Fruit fly (Drosophila melanogaster) whole organism, embryonic: ENCODE data around the gene RpL21.

Experiments
- Asciz ChIP-seq: fragments of 200-800 bp; sonication (Bioruptor generic); optimal IDR thresholded peaks from 2 replicates; lab custom pipeline; 2017; ENCODE audit warnings: missing biosample characterization, mild to moderate bottlenecking, missing genetic modification characterization, missing genetic modification reagents
- Blimp-1 ChIP-seq: fragments of 200-800 bp; sonication (Bioruptor generic); optimal IDR thresholded peaks from 3 replicates; lab custom pipeline; 2018; ENCODE audit warnings: missing biosample characterization, missing genetic modification characterization, mild to moderate bottlenecking, moderate library complexity, missing genetic modification reagents
- CG1024 ChIP-seq: fragments of 200-800 bp; sonication (Bioruptor generic); IDR thresholded peaks from 2 replicates; pipeline ENCODE4 v1.3.6; 2022; ENCODE audit warnings: missing biosample characterization, missing genetic modification characterization
- CG10431 ChIP-seq: fragments of 200-800 bp; sonication (Bioruptor generic); optimal IDR thresholded peaks from 3 replicates; lab custom pipeline; 2018; ENCODE audit warnings: missing biosample characterization, mild to moderate bottlenecking, missing genetic modification characterization
- CG11723 ChIP-seq: fragments of 200-800 bp; sonication (Bioruptor generic); optimal IDR thresholded peaks from 2 replicates; lab custom pipeline; 2017; ENCODE audit warnings: missing biosample characterization, mild to moderate bottlenecking, missing genetic modification characterization
- CG13624 ChIP-seq: fragments of 200-800 bp; sonication (Bioruptor generic); optimal IDR thresholded peaks from 2 replicates; lab custom pipeline; 2016; ENCODE audit warnings: missing biosample characterization, missing genetic modification characterization
- CG14710 ChIP-seq: fragments of 200-800 bp; sonication (Bioruptor generic); optimal IDR thresholded peaks from 3 replicates; lab custom pipeline; 2019; ENCODE audit warnings: missing biosample characterization, mild to moderate bottlenecking, missing genetic modification characterization, moderate library complexity
- CG1603 ChIP-seq: fragments of 200-800 bp; sonication (Bioruptor generic); optimal IDR thresholded peaks from 2 replicates; lab custom pipeline; 2019; ENCODE audit warnings: missing biosample characterization, mild to moderate bottlenecking, missing genetic modification characterization, moderate library complexity
- CG17186 ChIP-seq: fragments of 200-800 bp; sonication (Bioruptor generic); optimal IDR thresholded peaks from 3 replicates; lab custom pipeline; 2017; ENCODE audit warnings: missing biosample characterization, missing genetic modification reagents, missing genetic modification characterization
- CG17361 ChIP-seq: fragments of 200-800 bp; sonication (Bioruptor generic); IDR thresholded peaks from 3 replicates; pipeline ENCODE4 v1.3.6; 2022; ENCODE audit warnings: missing biosample characterization, missing genetic modification characterization
- CG17802 ChIP-seq: fragments of 200-800 bp; sonication (Bioruptor generic); optimal IDR thresholded peaks from 2 replicates; lab custom pipeline; 2018; ENCODE audit warnings: missing biosample characterization, mild to moderate bottlenecking, missing genetic modification characterization, moderate library complexity
- CG17829 ChIP-seq: fragments of 200-800 bp; optimal IDR thresholded peaks from 2 replicates; lab custom pipeline; 2019; ENCODE audit warnings: missing biosample characterization, mild to moderate bottlenecking, missing genetic modification characterization, moderate library complexity
- CG2120 ChIP-seq: fragments of 200-800 bp; sonication (Bioruptor generic); optimal IDR thresholded peaks from 3 replicates; lab custom pipeline; 2016; ENCODE audit warnings: missing biosample characterization, missing genetic modification characterization
- CG30020 ChIP-seq: fragments of 200-800 bp; optimal IDR thresholded peaks from 2 replicates; lab custom pipeline; 2019; ENCODE audit warnings: missing biosample characterization, mild to moderate bottlenecking, missing genetic modification characterization, moderate library complexity
- CG31441 ChIP-seq: fragments of 200-800 bp; sonication (Bioruptor generic); IDR thresholded peaks from 2 replicates; pipeline ENCODE4 v1.3.6; 2022; ENCODE audit warnings: missing biosample characterization, missing genetic modification characterization
- CG3407 ChIP-seq: fragments of 200-800 bp; sonication (Bioruptor generic); optimal IDR thresholded peaks from 2 replicates; lab custom pipeline; 2018; ENCODE audit warnings: missing biosample characterization, mild to moderate bottlenecking, missing genetic modification characterization
- CG4360 ChIP-seq: fragments of 200-800 bp; sonication (Bioruptor generic); IDR thresholded peaks from 2 replicates; pipeline ENCODE4 v1.3.6; 2022; ENCODE audit warnings: missing biosample characterization, missing genetic modification characterization
- CG43689 ChIP-seq: fragments of 200-800 bp; sonication (Bioruptor generic); IDR thresholded peaks from 2 replicates; pipeline ENCODE4 v1.3.6; 2022; ENCODE audit warnings: missing biosample characterization, missing genetic modification characterization
- CG4730 ChIP-seq: fragments of 200-800 bp; sonication (Bioruptor generic); IDR thresholded peaks from 2 replicates; pipeline ENCODE4 v1.3.6; 2022; ENCODE audit warnings: missing biosample characterization, missing genetic modification characterization
- CG5245 ChIP-seq: fragments of 200-800 bp; sonication (Bioruptor generic); optimal IDR thresholded peaks from 3 replicates; lab custom pipeline; 2016; ENCODE audit warnings: missing biosample characterization, missing genetic modification characterization
- CG6654 ChIP-seq: fragments of 200-800 bp; sonication (Bioruptor generic); optimal IDR thresholded peaks from 2 replicates; lab custom pipeline; 2017; ENCODE audit warnings: missing biosample characterization, mild to moderate bottlenecking, missing genetic modification characterization
- CG7357 ChIP-seq: fragments of 200-800 bp; sonication (Bioruptor generic); IDR thresholded peaks from 3 replicates; pipeline ENCODE4 v1.3.6; 2022; ENCODE audit warnings: missing biosample characterization, missing genetic modification characterization
- CG9817 ChIP-seq: fragments of 200-800 bp; sonication (Bioruptor generic); optimal IDR thresholded peaks from 2 replicates; lab custom pipeline; 2018; ENCODE audit warnings: missing biosample characterization, mild to moderate bottlenecking, missing genetic modification characterization, moderate library complexity
- Dek ChIP-seq: fragments of 200-800 bp; sonication (Bioruptor generic); optimal IDR thresholded peaks from 3 replicates; lab custom pipeline; 2019; ENCODE audit warnings: missing biosample characterization, mild to moderate bottlenecking, missing genetic modification characterization, moderate library complexity
- HLH4C ChIP-seq: fragments of 200-800 bp; sonication (Bioruptor generic); IDR thresholded peaks from 3 replicates; pipeline ENCODE4 v1.3.6; 2022; ENCODE audit warnings: missing biosample characterization, missing genetic modification characterization; ENCODE audit not compliant: partially characterized antibody
- Hmr ChIP-seq: fragments of 200-800 bp; sonication (Bioruptor generic); optimal IDR thresholded peaks from 3 replicates; lab custom pipeline; 2017; ENCODE audit warnings: mild to moderate bottlenecking, missing biosample characterization, missing genetic modification reagents, missing genetic modification characterization
- MESR4 ChIP-seq: fragments of 200-800 bp; sonication (Bioruptor generic); optimal IDR thresholded peaks from 2 replicates; lab custom pipeline; 2018; ENCODE audit warnings: missing biosample characterization, mild to moderate bottlenecking, missing genetic modification characterization, moderate library complexity
- MTF-1 ChIP-seq: fragments of 200-800 bp; sonication (Bioruptor generic); optimal IDR thresholded peaks from 2 replicates; lab custom pipeline; 2018; ENCODE audit warnings: missing biosample characterization, mild to moderate bottlenecking, missing genetic modification characterization, borderline replicate concordance
- Meics ChIP-seq: fragments of 200-800 bp; sonication (Bioruptor generic); optimal IDR thresholded peaks from 2 replicates; lab custom pipeline; 2017; ENCODE audit warnings: missing biosample characterization, mild to moderate bottlenecking, missing genetic modification characterization
- NC2β ChIP-seq: fragments of 200-800 bp; sonication (Bioruptor generic); optimal IDR thresholded peaks from 2 replicates; lab custom pipeline; 2016; ENCODE audit warnings: missing biosample characterization, missing genetic modification characterization
- Neu2 ChIP-seq: fragments of 200-800 bp; sonication (Bioruptor generic); optimal IDR thresholded peaks from 3 replicates; lab custom pipeline; 2016; ENCODE audit warnings: missing biosample characterization, missing genetic modification characterization, borderline replicate concordance
- Nf-YC ChIP-seq: fragments of 200-800 bp; optimal IDR thresholded peaks from 3 replicates; lab custom pipeline; 2019; ENCODE audit warnings: missing biosample characterization, mild to moderate bottlenecking, missing genetic modification characterization, moderate library complexity
- Ptx1 ChIP-seq: fragments of 200-800 bp; sonication (Bioruptor generic); IDR thresholded peaks from 2 replicates; pipeline ENCODE4 v1.3.6; 2022; ENCODE audit warnings: missing biosample characterization, missing genetic modification characterization
- Rx ChIP-seq: fragments of 200-800 bp; sonication (Bioruptor generic); IDR thresholded peaks from 2 replicates; pipeline ENCODE4 v1.3.6; 2022; ENCODE audit warnings: missing biosample characterization, missing genetic modification characterization
- Sry-δ ChIP-seq: fragments of 200-800 bp; sonication (Bioruptor generic); optimal IDR thresholded peaks from 2 replicates; lab custom pipeline; 2016; ENCODE audit warnings: missing biosample characterization, missing genetic modification characterization
- YL-1 ChIP-seq: fragments of 200-800 bp; sonication (Bioruptor generic); optimal IDR thresholded peaks from 3 replicates; lab custom pipeline; 2017; ENCODE audit warnings: missing biosample characterization, mild to moderate bottlenecking, missing genetic modification characterization
- da ChIP-seq: fragments of 200-800 bp; sonication (Bioruptor generic); optimal IDR thresholded peaks from 2 replicates; lab custom pipeline; 2016; ENCODE audit warnings: missing biosample characterization, missing genetic modification characterization
- gfzf ChIP-seq: fragments of 200-800 bp; sonication (Bioruptor generic); optimal IDR thresholded peaks from 2 replicates; lab custom pipeline; 2016; ENCODE audit warnings: missing biosample characterization, mild to moderate bottlenecking, missing genetic modification characterization, moderate library complexity
- grn ChIP-seq: fragments of 200-800 bp; sonication (Bioruptor generic); optimal IDR thresholded peaks from 3 replicates; lab custom pipeline; 2017; ENCODE audit warnings: missing biosample characterization, missing genetic modification characterization
- her ChIP-seq: fragments of 200-800 bp; sonication (Bioruptor generic); optimal IDR thresholded peaks from 2 replicates; lab custom pipeline; 2016; ENCODE audit warnings: missing biosample characterization, missing genetic modification characterization
- nmo ChIP-seq: fragments of 200-800 bp; sonication (Bioruptor generic); optimal IDR thresholded peaks from 2 replicates; lab custom pipeline; 2018; ENCODE audit warnings: missing biosample characterization, mild to moderate bottlenecking, missing genetic modification characterization, moderate library complexity
- pfk ChIP-seq: fragments of 200-800 bp; sonication (Bioruptor generic); optimal IDR thresholded peaks from 2 replicates; lab custom pipeline; 2018; ENCODE audit warnings: missing biosample characterization, mild to moderate bottlenecking, missing genetic modification characterization, moderate library complexity
- phol ChIP-seq: fragments of 200-800 bp; sonication (Bioruptor generic); optimal IDR thresholded peaks from 3 replicates; lab custom pipeline; 2018; ENCODE audit warnings: missing biosample characterization, mild to moderate bottlenecking, missing genetic modification characterization, moderate library complexity
- pzg ChIP-seq: fragments of 200-800 bp; sonication (Bioruptor generic); optimal IDR thresholded peaks from 3 replicates; lab custom pipeline; 2018; ENCODE audit warnings: missing biosample characterization, mild to moderate bottlenecking, missing genetic modification characterization, moderate library complexity
- salm ChIP-seq: fragments of 200-800 bp; sonication (Bioruptor generic); optimal IDR thresholded peaks from 2 replicates; lab custom pipeline; 2018; ENCODE audit warnings: missing biosample characterization, mild to moderate bottlenecking, missing genetic modification characterization
- slou ChIP-seq: fragments of 200-800 bp; sonication (Bioruptor generic); optimal IDR thresholded peaks from 3 replicates; lab custom pipeline; 2016; ENCODE audit warnings: missing biosample characterization, missing genetic modification characterization
- ttk ChIP-seq: fragments of 200-800 bp; sonication (Bioruptor generic); IDR thresholded peaks from 2 replicates; pipeline ENCODE4 v2.1.2; 2022; ENCODE audit warnings: missing biosample characterization, missing genetic modification characterization
- zen ChIP-seq: fragments of 200-800 bp; sonication (Bioruptor generic); optimal IDR thresholded peaks from 3 replicates; lab custom pipeline; 2018; ENCODE audit warnings: missing biosample characterization, mild to moderate bottlenecking, missing genetic modification characterization, moderate library complexity
- zf30C ChIP-seq: fragments of 200-800 bp; sonication (Bioruptor generic); optimal IDR thresholded peaks from 3 replicates; lab custom pipeline; 2018; ENCODE audit warnings: missing biosample characterization, mild to moderate bottlenecking, missing genetic modification characterization

Gene RpL21

DNA sequence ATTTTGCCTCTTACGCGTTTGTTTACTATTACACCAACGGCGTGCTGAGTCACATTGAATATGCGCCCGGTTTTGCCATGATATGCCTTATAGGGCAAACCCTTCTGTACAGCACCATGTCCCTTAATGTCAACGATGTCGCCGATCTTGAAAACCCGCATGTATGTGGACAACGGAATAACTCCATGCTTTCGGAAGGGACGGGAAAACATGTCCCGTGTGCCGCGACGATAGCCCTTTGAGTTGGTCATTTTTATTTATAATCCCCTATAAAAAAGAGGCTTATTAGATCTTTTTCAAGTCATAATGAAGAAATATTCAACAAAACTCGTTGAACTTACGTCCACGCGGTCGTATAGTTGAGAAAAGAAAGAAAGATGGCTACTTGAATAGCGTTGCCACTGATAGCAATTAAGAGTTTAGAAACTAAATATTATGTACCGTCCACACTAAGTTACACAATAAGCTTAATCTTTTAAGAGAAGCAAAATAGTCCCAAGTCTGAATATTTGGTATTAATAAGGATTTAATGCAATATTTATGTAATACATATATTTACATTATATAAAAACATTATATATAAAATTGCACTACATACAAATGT, at the start of gene RpL21:
Gene RpL21, minus strand, starts transcription at position 421 of the 604 bp plus-strand sequence.
- TF ChIP-seq da (no peak), CG1024 (GFP tag; lab: Robert Waterston, UW) (peak; percentile 99), CG4730 (GFP tag; lab: Robert Waterston, UW) (no peak), CG31441 (GFP tag; lab: Robert Waterston, UW) (0 out of 2 replicates have a peak, but pooled peaks have one; percentile 10), Asciz (GFP tag; lab: Kevin White, UChicago) (no peak), CG3407 (GFP tag; lab: Kevin White, UChicago) (no peak), CG17802 (tag; lab: Kevin White, UChicago) (peak; percentile 96), CG17186 (GFP tag; lab: Kevin White, UChicago) (no peak), CG10431 (peak; percentile 16), zen (tag; lab: Kevin White, UChicago) (peak; percentile 42), pfk (peak; percentile 31), Meics (GFP tag; lab: Kevin White, UChicago) (no peak), MESR4 (peak; percentile 92), Nf-YC (no peak), phol (peak; percentile 99), Dek (no peak), Hmr (GFP tag; lab: Kevin White, UChicago) (no peak), CG9817 (tag; lab: Kevin White, UChicago) (peak; percentile 23), slou (GFP tag; lab: Kevin White, UChicago) (peak; percentile 2), gfzf (GFP tag; lab: Kevin White, UChicago) (peak; percentile 32), Neu2 (GFP tag; lab: Kevin White, UChicago) (no peak), CG13624 (no peak), NC2β (GFP tag; lab: Kevin White, UChicago) (peak; percentile 28), MTF-1 (GFP tag; lab: Kevin White, UChicago) (no peak), salm (no peak), CG30020 (peak; percentile 98), Ptx1 (GFP tag; lab: Robert Waterston, UW) (0 out of 2 replicates have a peak, but pooled peaks have one; percentile 9), Rx (GFP tag; lab: Robert Waterston, UW) (no peak), ttk (GFP tag; lab: Robert Waterston, UW) (no peak), Sry-δ (GFP tag; lab: Kevin White, UChicago) (no peak), grn (no peak), CG17361 (GFP tag; lab: Robert Waterston, UW) (peak; percentile 50; the same call in 2 of the 3 replicates), CG1603 (peak; percentile 96), zf30C (GFP tag; lab: Kevin White, UChicago) (no peak), CG11723 (GFP tag; lab: Kevin White, UChicago) (peak; percentile 67), nmo (GFP tag; lab: Kevin White, UChicago) (peak; percentile 26), CG17829 (tag; lab: Kevin White, UChicago) (peak; percentile 15), CG2120 (GFP tag; lab: Kevin White, UChicago) (no peak), CG4360 (GFP tag; lab: Robert Waterston, UW) (no peak), HLH4C (no peak), CG6654 (GFP tag; lab: Kevin White, UChicago) (no peak), CG14710 (tag; lab: Kevin White, UChicago) (peak; percentile 38), CG43689 (GFP tag; lab: Robert Waterston, UW) (no peak), CG5245 (GFP tag; lab: Kevin White, UChicago) (no peak), her (GFP tag; lab: Kevin White, UChicago) (no peak), CG7357 (GFP tag; lab: Robert Waterston, UW) (peak; percentile 92), YL-1 (GFP tag; lab: Kevin White, UChicago) (peak; percentile 75), Blimp-1 (GFP tag; lab: Kevin White, UChicago) (no peak), pzg (GFP tag; lab: Kevin White, UChicago) (peak; percentile 44)
